Fruit fly (Drosophila melanogaster): ENCODE data around the gene csw.

The csw gene

DNA sequence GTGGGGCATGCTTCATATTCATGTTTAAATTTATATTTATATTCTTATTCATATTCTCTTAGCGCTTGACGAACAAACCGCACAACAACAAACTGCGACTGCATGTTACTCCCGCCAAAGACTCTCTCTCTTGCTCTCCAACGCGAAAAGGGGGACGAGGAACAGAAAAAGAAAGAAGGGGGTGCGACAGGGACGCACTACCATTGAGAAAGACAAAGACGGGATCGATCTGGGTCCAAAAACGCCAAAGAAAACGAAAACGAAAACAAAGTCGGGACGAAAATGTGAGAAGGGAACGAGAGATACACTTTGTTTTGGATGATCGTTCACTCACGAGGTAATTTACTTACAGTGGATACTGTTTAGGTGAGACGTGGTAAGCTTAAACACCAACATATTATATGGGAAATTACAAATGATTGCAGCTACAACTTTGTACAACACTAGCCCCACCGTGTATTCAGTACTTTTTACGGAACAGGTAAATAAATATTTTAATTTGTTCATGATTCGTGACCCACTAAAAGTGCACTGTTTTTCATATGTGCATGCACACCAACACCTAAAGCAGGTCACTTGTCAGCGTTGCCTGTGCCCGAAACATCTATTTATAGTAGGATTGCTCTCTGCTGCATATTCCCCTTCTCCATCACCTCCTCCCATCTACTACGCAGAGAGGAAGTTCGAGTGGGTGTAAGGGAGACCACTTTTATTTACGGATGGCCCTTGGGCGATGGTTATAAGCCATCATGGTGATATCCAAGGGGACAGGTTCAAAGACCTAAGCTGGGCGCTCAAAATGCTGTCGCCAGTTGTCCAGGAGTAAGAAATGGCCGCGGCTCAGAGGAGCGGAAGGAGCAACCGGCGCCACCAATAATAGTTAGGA is 27.9 kb downstream of the csw start (continued):
- TF ChIP-seq kay (GFP tag; optimal IDR thresholded peaks at IDR 0.05), result no peak
- no peak for TF ChIP-seq CG31388 (GFP tag; optimal IDR thresholded peaks at IDR 0.05)
- no peak for TF ChIP-seq CG7357 (GFP tag; IDR thresholded peaks at IDR 0.05)
- TF ChIP-seq MBD-R2 (GFP tag; IDR thresholded peaks at IDR 0.05), result no peak
- TF ChIP-seq CG6765 (GFP tag; optimal IDR thresholded peaks at IDR 0.05), result no peak
- TF ChIP-seq zen2 (GFP tag; IDR thresholded peaks at IDR 0.05; ENCODE audit: partially characterized antibody), result no peak
- TF ChIP-seq Opbp (GFP tag; IDR thresholded peaks at IDR 0.05; ENCODE audit: partially characterized antibody), result no peak
- peak; percentile 63; the same call in 1 of the 2 replicates for TF ChIP-seq vvl (GFP tag; IDR thresholded peaks at IDR 0.05)
- TF ChIP-seq CG6654 (GFP tag; optimal IDR thresholded peaks at IDR 0.05), result no peak
- peak; percentile 53 for TF ChIP-seq CG7839 (tag; optimal IDR thresholded peaks at IDR 0.05)
- TF ChIP-seq slp2 (GFP tag; optimal IDR thresholded peaks at IDR 0.05), result no peak
- TF ChIP-seq CG15601 (tag; optimal IDR thresholded peaks at IDR 0.05), result peak; percentile 36
- no peak for TF ChIP-seq ERR (GFP tag; optimal IDR thresholded peaks at IDR 0.05)
- no peak for TF ChIP-seq ewg (GFP tag; optimal IDR thresholded peaks at IDR 0.05)
- TF ChIP-seq odd (GFP tag; optimal IDR thresholded peaks at IDR 0.05), result peak; percentile 15
- peak; percentile 4 for TF ChIP-seq Chrac-16 (GFP tag; optimal IDR thresholded peaks at IDR 0.05)
- no peak for TF ChIP-seq HLH3B (GFP tag; IDR thresholded peaks at IDR 0.05)
- no peak for TF ChIP-seq hth (optimal IDR thresholded peaks at IDR 0.05)
- no peak for TF ChIP-seq Max (GFP tag; optimal IDR thresholded peaks at IDR 0.05)
- no peak for TF ChIP-seq cato (GFP tag; optimal IDR thresholded peaks at IDR 0.05; ENCODE audit: borderline replicate concordance)
- TF ChIP-seq Sry-δ (GFP tag; optimal IDR thresholded peaks at IDR 0.05), result no peak
- no peak for TF ChIP-seq CG13287 (GFP tag; IDR thresholded peaks at IDR 0.05; ENCODE audit: partially characterized antibody)
- TF ChIP-seq Dref (GFP tag; IDR thresholded peaks at IDR 0.05), result no peak
- no peak for TF ChIP-seq stwl (tag; optimal IDR thresholded peaks at IDR 0.05)
- TF ChIP-seq Six4 (GFP tag; optimal IDR thresholded peaks at IDR 0.05), result no peak
- no peak for TF ChIP-seq CG7987 (GFP tag; optimal IDR thresholded peaks at IDR 0.05)
- no peak for TF ChIP-seq fru (optimal IDR thresholded peaks at IDR 0.05)
- TF ChIP-seq CG14441 (GFP tag; IDR thresholded peaks at IDR 0.05), result no peak
- TF ChIP-seq CG6254 (GFP tag; optimal IDR thresholded peaks at IDR 0.05), result no peak
- no peak for TF ChIP-seq C15 (GFP tag; IDR thresholded peaks at IDR 0.05)
- no peak for TF ChIP-seq Sox100B (GFP tag; optimal IDR thresholded peaks at IDR 0.05)
- no peak for TF ChIP-seq pan (optimal IDR thresholded peaks at IDR 0.05)
- TF ChIP-seq pan (GFP tag; optimal IDR thresholded peaks at IDR 0.05 in 1 of 2, IDR thresholded peaks at IDR 0.05 in 1 of 2), result peak in 1 of 2 experiments; percentile 31
- TF ChIP-seq B-H2 (GFP tag; optimal IDR thresholded peaks at IDR 0.05), result no peak
- no peak for TF ChIP-seq fu2 (GFP tag; optimal IDR thresholded peaks at IDR 0.05)
- TF ChIP-seq CG5245 (GFP tag; optimal IDR thresholded peaks at IDR 0.05), result no peak
- no peak for TF ChIP-seq Rfx (GFP tag; IDR thresholded peaks at IDR 0.05)
- TF ChIP-seq insv (GFP tag; optimal IDR thresholded peaks at IDR 0.05), result no peak
- TF ChIP-seq bab2 (GFP tag; optimal IDR thresholded peaks at IDR 0.05), result no peak
- peak; percentile 38 for TF ChIP-seq CG4820 (GFP tag; optimal IDR thresholded peaks at IDR 0.05)
- TF ChIP-seq p53 (GFP tag; optimal IDR thresholded peaks at IDR 0.05), result no peak
- no peak for TF ChIP-seq her (GFP tag; optimal IDR thresholded peaks at IDR 0.05)
- TF ChIP-seq mam (GFP tag; optimal IDR thresholded peaks at IDR 0.05), result no peak
- no peak for TF ChIP-seq BEAF-32 (GFP tag; optimal IDR thresholded peaks at IDR 0.05)
- no peak for TF ChIP-seq CG14965 (GFP tag; optimal IDR thresholded peaks at IDR 0.05; ENCODE audit: borderline replicate concordance)
- TF ChIP-seq shn (GFP tag; optimal IDR thresholded peaks at IDR 0.05), result peak; percentile 49
- no peak for TF ChIP-seq schlank (tag; optimal IDR thresholded peaks at IDR 0.05)
- 0 out of 2 replicates have a peak, but pooled peaks have one; percentile 34 for TF ChIP-seq peb (GFP tag; IDR thresholded peaks at IDR 0.05)
- no peak for TF ChIP-seq Kr (GFP tag; optimal IDR thresholded peaks at IDR 0.05)
- no peak for TF ChIP-seq kni (GFP tag; optimal IDR thresholded peaks at IDR 0.05)

Measured in whole organism, embryonic.